Worm (Caenorhabditis elegans): Measurements from ENCODE around the gene selt-1.2.

DNA sequence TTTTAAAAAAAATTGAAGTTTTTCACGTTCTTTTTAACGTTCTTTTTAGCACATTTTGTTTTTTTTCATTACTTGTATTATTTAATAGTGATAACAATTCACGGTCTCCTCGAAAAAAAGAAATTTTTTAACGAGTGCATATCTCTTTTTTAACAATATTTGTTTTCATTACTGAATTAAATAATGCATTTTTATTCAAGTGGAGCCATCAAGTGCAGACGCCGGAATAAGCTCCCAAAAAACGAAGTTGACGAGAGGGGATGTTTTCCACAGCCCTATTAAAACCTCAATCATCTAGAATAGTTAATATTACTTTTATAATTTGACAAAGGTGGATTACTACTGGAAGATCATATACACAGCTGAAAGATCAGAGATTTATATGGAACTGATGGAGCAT is 9.5 kb upstream of the selt-1.2 start, which contains the start of gene irld-6:
- TF ChIP-seq ama-1 (optimal IDR thresholded peaks at IDR 0.05) (no peak), madf-2 (tag; optimal IDR thresholded peaks at IDR 0.05) (no peak), Y22D7AL.16 (tag; optimal IDR thresholded peaks at IDR 0.05) (no peak), pha-4 (tag; optimal IDR thresholded peaks at IDR 0.05) (no peak), rnt-1 (tag; optimal IDR thresholded peaks at IDR 0.05) (no peak), pros-1 (tag; optimal IDR thresholded peaks at IDR 0.05) (no peak), ttx-3 (tag; optimal IDR thresholded peaks at IDR 0.05) (no peak), ceh-34 (tag; optimal IDR thresholded peaks at IDR 0.05) (no peak), ceh-30 (tag; optimal IDR thresholded peaks at IDR 0.05) (no peak)

All from whole organism, late embryonic.